Fruit fly (Drosophila melanogaster) whole organism, prepupa: Measurements from ENCODE around the gene UQCR-Q.

Experiments
- Blimp-1 ChIP-seq: fragments of 200-800 bp; sonication (Bioruptor generic); optimal IDR thresholded peaks from 3 replicates; lab custom pipeline; 2017; ENCODE audit warnings: missing biosample characterization, missing genetic modification characterization, mild to moderate bottlenecking, moderate library complexity, missing genetic modification reagents
- CG10631 ChIP-seq: fragments of 200-800 bp; sonication (Bioruptor generic); optimal IDR thresholded peaks from 2 replicates; lab custom pipeline; 2016; ENCODE audit warnings: missing biosample characterization, missing genetic modification characterization
- CG10669 ChIP-seq: fragments of 200-800 bp; sonication (Bioruptor generic); optimal IDR thresholded peaks from 3 replicates; lab custom pipeline; 2018; ENCODE audit warnings: missing biosample characterization, mild to moderate bottlenecking, missing genetic modification characterization, moderate library complexity
- CG11294 ChIP-seq: fragments of 200-800 bp; sonication (Bioruptor generic); IDR thresholded peaks from 2 replicates; pipeline ENCODE4 v1.3.6; 2022; ENCODE audit warnings: missing biosample characterization, missing genetic modification characterization
- CG11762 ChIP-seq: fragments of 200-800 bp; sonication (Bioruptor generic); optimal IDR thresholded peaks from 3 replicates; lab custom pipeline; 2016; ENCODE audit warnings: missing biosample characterization, missing genetic modification characterization; ENCODE audit not compliant: insufficient read depth
- CG11902 ChIP-seq: fragments of 200-800 bp; sonication (Bioruptor generic); optimal IDR thresholded peaks from 3 replicates; lab custom pipeline; 2016; ENCODE audit warnings: missing biosample characterization, missing genetic modification characterization
- CG1621 ChIP-seq: fragments of 200-800 bp; sonication (Bioruptor generic); optimal IDR thresholded peaks from 3 replicates; lab custom pipeline; 2018; ENCODE audit warnings: missing biosample characterization, mild to moderate bottlenecking, missing genetic modification characterization
- CG16779 ChIP-seq: fragments of 200-800 bp; sonication (Bioruptor generic); optimal IDR thresholded peaks from 3 replicates; lab custom pipeline; 2017; ENCODE audit warnings: missing biosample characterization, mild to moderate bottlenecking, missing genetic modification characterization
- CG32006 ChIP-seq: fragments of 200-800 bp; sonication (Bioruptor generic); optimal IDR thresholded peaks from 3 replicates; lab custom pipeline; 2017; ENCODE audit warnings: missing biosample characterization, mild to moderate bottlenecking, missing genetic modification characterization
- CG34406 ChIP-seq: fragments of 200-800 bp; sonication (Bioruptor generic); optimal IDR thresholded peaks from 3 replicates; lab custom pipeline; 2016; ENCODE audit warnings: missing biosample characterization, missing genetic modification characterization
- CG3919 ChIP-seq: fragments of 200-800 bp; sonication (Bioruptor generic); optimal IDR thresholded peaks from 3 replicates; lab custom pipeline; 2016; ENCODE audit warnings: missing biosample characterization, missing genetic modification characterization
- CG4318 ChIP-seq: fragments of 200-800 bp; sonication (Bioruptor generic); optimal IDR thresholded peaks from 3 replicates; lab custom pipeline; 2017; ENCODE audit warnings: missing biosample characterization, mild to moderate bottlenecking, missing genetic modification characterization
- CG6163 ChIP-seq: fragments of 200-800 bp; sonication (Bioruptor generic); IDR thresholded peaks from 3 replicates; pipeline ENCODE4 v1.3.6; 2022; ENCODE audit warnings: missing biosample characterization, missing genetic modification characterization
- CG6276 ChIP-seq: fragments of 200-800 bp; sonication (Bioruptor generic); optimal IDR thresholded peaks from 2 replicates; lab custom pipeline; 2017; ENCODE audit warnings: missing biosample characterization, mild to moderate bottlenecking, missing genetic modification characterization
- CG6792 ChIP-seq: fragments of 200-800 bp; sonication (Bioruptor generic); optimal IDR thresholded peaks from 3 replicates; lab custom pipeline; 2016; ENCODE audit warnings: missing biosample characterization, missing genetic modification characterization
- CG6854 ChIP-seq: fragments of 200-800 bp; sonication (Bioruptor generic); optimal IDR thresholded peaks from 2 replicates; lab custom pipeline; 2017; ENCODE audit warnings: missing biosample characterization, mild to moderate bottlenecking, missing genetic modification characterization
- CG7368 ChIP-seq: fragments of 200-800 bp; sonication (Bioruptor generic); optimal IDR thresholded peaks from 3 replicates; lab custom pipeline; 2016; ENCODE audit warnings: missing biosample characterization, missing genetic modification characterization
- CG8119 ChIP-seq: fragments of 200-800 bp; sonication (Bioruptor generic); IDR thresholded peaks from 3 replicates; pipeline ENCODE4 v1.3.6; 2022; ENCODE audit warnings: missing biosample characterization, missing genetic modification characterization
- CG8319 ChIP-seq: fragments of 200-800 bp; sonication (Bioruptor generic); optimal IDR thresholded peaks from 3 replicates; lab custom pipeline; 2016; ENCODE audit warnings: missing biosample characterization, missing genetic modification characterization
- CG8632 ChIP-seq: fragments of 200-800 bp; sonication (Bioruptor generic); optimal IDR thresholded peaks from 3 replicates; lab custom pipeline; 2016; ENCODE audit warnings: missing biosample characterization, missing genetic modification characterization
- CG9139 ChIP-seq: fragments of 200-800 bp; sonication (Bioruptor generic); optimal IDR thresholded peaks from 3 replicates; lab custom pipeline; 2017; ENCODE audit warnings: missing biosample characterization, mild to moderate bottlenecking, missing genetic modification characterization
- Eip75B ChIP-seq: fragments of 200-800 bp; sonication (Bioruptor generic); optimal IDR thresholded peaks from 3 replicates; lab custom pipeline; 2016; ENCODE audit warnings: missing biosample characterization, missing genetic modification characterization
- Eip78C ChIP-seq: fragments of 200-800 bp; sonication (Bioruptor generic); peaks from one replicate; lab custom pipeline; 2016; ENCODE audit warnings: missing biosample characterization, missing genetic modification characterization
- Eip93F ChIP-seq: fragments of 200-800 bp; sonication (Bioruptor generic); optimal IDR thresholded peaks from 2 replicates; lab custom pipeline; 2016; ENCODE audit warnings: missing biosample characterization, mild to moderate bottlenecking, missing genetic modification characterization
- Ets21C ChIP-seq: fragments of 200-800 bp; sonication (Bioruptor generic); optimal IDR thresholded peaks from 3 replicates; lab custom pipeline; 2016; ENCODE audit warnings: missing biosample characterization, missing genetic modification characterization
- Ets96B ChIP-seq: fragments of 200-800 bp; optimal IDR thresholded peaks from 2 replicates; lab custom pipeline; 2019; ENCODE audit warnings: missing biosample characterization, mild to moderate bottlenecking, missing genetic modification characterization, moderate library complexity
- Gug ChIP-seq: fragments of 200-800 bp; sonication (Bioruptor generic); IDR thresholded peaks from 2 replicates; pipeline ENCODE4 v1.3.6; 2022; ENCODE audit warnings: missing biosample characterization, missing genetic modification characterization
- Hr38 ChIP-seq: sonication (Bioruptor generic); optimal IDR thresholded peaks from 2 replicates; lab custom pipeline; 2016; ENCODE audit warnings: missing biosample characterization, missing genetic modification characterization
- Hr39 ChIP-seq: fragments of 200-800 bp; sonication (Bioruptor generic); optimal IDR thresholded peaks from 2 replicates; lab custom pipeline; 2016; ENCODE audit warnings: missing biosample characterization, missing genetic modification characterization
- Hr4 ChIP-seq: fragments of 200-800 bp; sonication (Bioruptor generic); optimal IDR thresholded peaks from 3 replicates; lab custom pipeline; 2016; ENCODE audit warnings: missing biosample characterization, missing genetic modification characterization
- Lpt ChIP-seq: fragments of 200-800 bp; sonication (Bioruptor generic); optimal IDR thresholded peaks from 3 replicates; lab custom pipeline; 2016; ENCODE audit warnings: missing biosample characterization, missing genetic modification characterization
- OdsH ChIP-seq: fragments of 200-800 bp; sonication (Bioruptor generic); optimal IDR thresholded peaks from 3 replicates; lab custom pipeline; 2016; ENCODE audit warnings: missing biosample characterization, missing genetic modification characterization
- Smox ChIP-seq: fragments of 200-800 bp; sonication (Bioruptor generic); optimal IDR thresholded peaks from 3 replicates; lab custom pipeline; 2016; ENCODE audit warnings: missing biosample characterization, missing genetic modification characterization
- Sox102F ChIP-seq: fragments of 200-800 bp; sonication (Bioruptor generic); optimal IDR thresholded peaks from 2 replicates; lab custom pipeline; 2016; ENCODE audit warnings: missing biosample characterization, mild to moderate bottlenecking, missing genetic modification characterization
- Sox14 ChIP-seq: fragments of 200-800 bp; sonication (Bioruptor generic); optimal IDR thresholded peaks from 3 replicates; lab custom pipeline; 2016; ENCODE audit warnings: missing biosample characterization, missing genetic modification characterization
- achi ChIP-seq: fragments of 200-800 bp; sonication (Bioruptor generic); optimal IDR thresholded peaks from 3 replicates; lab custom pipeline; 2016; ENCODE audit warnings: missing biosample characterization, missing genetic modification characterization
- acj6 ChIP-seq: fragments of 200-800 bp; sonication (Bioruptor generic); optimal IDR thresholded peaks from 3 replicates; lab custom pipeline; 2016; ENCODE audit warnings: missing biosample characterization, missing genetic modification characterization
- cyc ChIP-seq: fragments of 200-800 bp; sonication (Bioruptor generic); optimal IDR thresholded peaks from 3 replicates; lab custom pipeline; 2016; ENCODE audit warnings: missing biosample characterization, missing genetic modification characterization
- dac ChIP-seq: fragments of 200-800 bp; sonication (Bioruptor generic); optimal IDR thresholded peaks from 2 replicates; lab custom pipeline; 2017; ENCODE audit warnings: missing biosample characterization, mild to moderate bottlenecking, missing genetic modification characterization
- dsx ChIP-seq: fragments of 200-800 bp; optimal IDR thresholded peaks from 3 replicates; lab custom pipeline; 2019; ENCODE audit warnings: missing biosample characterization, mild to moderate bottlenecking, missing genetic modification characterization, moderate library complexity; ENCODE audit not compliant: poor library complexity, severe bottlenecking
- eg ChIP-seq: fragments of 200-800 bp; sonication (Bioruptor generic); IDR thresholded peaks from 3 replicates; pipeline ENCODE4 v1.3.6; 2022; ENCODE audit warnings: missing biosample characterization, missing genetic modification characterization
- esn ChIP-seq: fragments of 200-800 bp; sonication (Bioruptor generic); optimal IDR thresholded peaks from 2 replicates; lab custom pipeline; 2016; ENCODE audit warnings: missing biosample characterization, mild to moderate bottlenecking, missing genetic modification characterization, moderate library complexity
- fd59A ChIP-seq: fragments of 200-800 bp; sonication (Bioruptor generic); optimal IDR thresholded peaks from 2 replicates; lab custom pipeline; 2017; ENCODE audit warnings: missing biosample characterization, mild to moderate bottlenecking, missing genetic modification characterization, missing genetic modification reagents
- fd85E ChIP-seq: fragments of 200-800 bp; sonication (Bioruptor generic); optimal IDR thresholded peaks from 3 replicates; lab custom pipeline; 2016; ENCODE audit warnings: missing biosample characterization, missing genetic modification characterization
- fkh ChIP-seq: fragments of 200-800 bp; sonication (Bioruptor generic); optimal IDR thresholded peaks from 3 replicates; lab custom pipeline; 2017; ENCODE audit warnings: missing biosample characterization, mild to moderate bottlenecking, missing genetic modification characterization, moderate library complexity
- lz ChIP-seq: fragments of 200-800 bp; sonication (Bioruptor generic); optimal IDR thresholded peaks from 3 replicates; lab custom pipeline; 2016; ENCODE audit warnings: missing biosample characterization, missing genetic modification characterization
- net ChIP-seq: fragments of 200-800 bp; sonication (Bioruptor generic); optimal IDR thresholded peaks from 3 replicates; lab custom pipeline; 2016; ENCODE audit warnings: missing biosample characterization, missing genetic modification characterization
- pdm3 ChIP-seq: fragments of 200-800 bp; sonication (Bioruptor generic); optimal IDR thresholded peaks from 3 replicates; lab custom pipeline; 2016; ENCODE audit warnings: missing biosample characterization, missing genetic modification characterization
- spab ChIP-seq: fragments of 200-800 bp; sonication (Bioruptor generic); optimal IDR thresholded peaks from 2 replicates; lab custom pipeline; 2017; ENCODE audit warnings: missing biosample characterization, mild to moderate bottlenecking, missing genetic modification characterization, missing genetic modification reagents
- ss ChIP-seq, 2 experiments: fragments of 200-800 bp; sonication (Bioruptor generic); optimal IDR thresholded peaks; 2 replicates in 1 of 2; 3 replicates in 1 of 2; lab custom pipeline; 2017 to 2018; ENCODE audit warnings: mild to moderate bottlenecking in 2 of 2, missing biosample characterization in 2 of 2, missing genetic modification characterization in 2 of 2, moderate library complexity in 1 of 2
- svp ChIP-seq: fragments of 200-800 bp; sonication (Bioruptor generic); peaks from one replicate; lab custom pipeline; 2016; ENCODE audit warnings: missing biosample characterization, missing genetic modification characterization
- topi ChIP-seq: fragments of 200-800 bp; sonication (Bioruptor generic); optimal IDR thresholded peaks from 3 replicates; lab custom pipeline; 2016; ENCODE audit warnings: missing biosample characterization, missing genetic modification characterization
- vri ChIP-seq: fragments of 200-800 bp; sonication (Bioruptor generic); optimal IDR thresholded peaks from 3 replicates; lab custom pipeline; 2016; ENCODE audit warnings: missing biosample characterization, mild to moderate bottlenecking, missing genetic modification characterization

Gene UQCR-Q

DNA sequence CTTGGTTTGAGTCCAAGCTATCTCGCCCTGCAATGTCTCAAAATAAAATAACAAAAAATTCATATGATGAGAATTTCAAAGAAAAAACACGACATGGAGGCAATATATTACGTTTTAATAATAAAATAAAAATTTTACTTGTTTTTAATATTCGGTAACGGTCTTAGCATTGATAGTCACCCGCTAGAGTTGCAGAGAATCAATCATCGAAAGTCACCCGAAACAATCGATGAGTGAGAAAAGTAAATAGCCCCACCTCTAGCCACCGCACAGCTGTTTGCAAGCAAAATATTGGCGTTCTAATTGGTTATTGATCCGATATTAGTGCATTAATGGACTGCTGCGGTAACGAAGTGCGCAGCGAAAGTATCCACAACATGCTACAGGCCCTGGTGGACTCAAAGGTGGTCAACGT lies 1.4 kb downstream of the UQCR-Q start, which contains the start of gene CG34250:
Gene CG34250, plus strand, starts transcription at position 244 of the 415 bp plus-strand sequence.
- TF ChIP-seq CG9139 (no peak), lz (GFP tag; lab: Kevin White, UChicago) (peak; percentile 39), eg (no peak), CG11902 (GFP tag; lab: Kevin White, UChicago) (no peak), Eip78C (peak; percentile 79), CG6792 (GFP tag; lab: Kevin White, UChicago) (no peak), CG10669 (GFP tag; lab: Kevin White, UChicago) (no peak), CG16779 (tag; lab: Kevin White, UChicago) (no peak), CG10631 (GFP tag; lab: Kevin White, UChicago) (peak; percentile 25), Blimp-1 (no peak), CG6163 (GFP tag; lab: Robert Waterston, UW) (no peak), Hr39 (peak; percentile 5), Smox (GFP tag; lab: Kevin White, UChicago) (no peak), spab (no peak), CG6276 (GFP tag; lab: Kevin White, UChicago) (no peak), CG6854 (no peak), CG4318 (GFP tag; lab: Kevin White, UChicago) (no peak), CG32006 (GFP tag; lab: Kevin White, UChicago) (no peak), OdsH (GFP tag; lab: Kevin White, UChicago) (no peak), net (no peak), CG1621 (no peak), cyc (GFP tag; lab: Kevin White, UChicago) (peak; percentile 28), Lpt (no peak), Hr4 (peak; percentile 33), CG34406 (GFP tag; lab: Kevin White, UChicago) (no peak), topi (peak; percentile 29), CG7368 (GFP tag; lab: Kevin White, UChicago) (no peak), Gug (GFP tag; lab: Robert Waterston, UW) (no peak), esn (GFP tag; lab: Kevin White, UChicago) (peak; percentile 36), Ets21C (GFP tag; lab: Kevin White, UChicago) (no peak), achi (no peak), acj6 (peak; percentile 9), Eip75B (no peak), fd59A (GFP tag; lab: Kevin White, UChicago) (no peak), CG3919 (no peak), Sox14 (GFP tag; lab: Kevin White, UChicago) (peak; percentile 25), Ets96B (tag; lab: Kevin White, UChicago) (peak; percentile 15), vri (GFP tag; lab: Kevin White, UChicago) (peak; percentile 35), pdm3 (no peak), CG8319 (GFP tag; lab: Kevin White, UChicago) (no peak), fkh (GFP tag; lab: Kevin White, UChicago) (peak; percentile 93), svp (GFP tag; lab: Kevin White, UChicago) (no peak), CG11762 (no peak), Eip93F (GFP tag; lab: Kevin White, UChicago) (peak; percentile 34), Hr38 (no peak), dsx (GFP tag; lab: Kevin White, UChicago) (no peak), CG8119 (no peak), dac (GFP tag; lab: Kevin White, UChicago) (no peak), CG8632 (GFP tag; lab: Kevin White, UChicago) (no peak), ss (GFP tag; optimal IDR thresholded peaks at IDR 0.05; lab: Kevin White, UChicago) (no peak), fd85E (GFP tag; lab: Kevin White, UChicago) (no peak), Sox102F (GFP tag; lab: Kevin White, UChicago) (no peak), CG11294 (GFP tag; lab: Robert Waterston, UW) (no peak)
